Worm (Caenorhabditis elegans) whole organism, early embryonic: ENCODE measurements around the gene gpa-17.
"Not testable (repeated sequence)": the region's sequence is repeated elsewhere in the genome, so short reads cannot be mapped to it uniquely, and the experiment has no call there.

ENCODE experiments used
- B0310.2 ChIP-seq: sonication (generic microtip); optimal IDR thresholded peaks from 2 replicates; lab custom pipeline; 2016; ENCODE audit warnings: mild to moderate bottlenecking, missing genetic modification characterization, missing compliant biosample characterization
- ama-1 ChIP-seq: fragments of 150-350 bp; optimal IDR thresholded peaks from 2 replicates; lab custom pipeline; 2014
- ceh-36 ChIP-seq: sonication (generic microtip); optimal IDR thresholded peaks from 2 replicates; lab custom pipeline; 2016; ENCODE audit warnings: missing genetic modification characterization, inconsistent platforms, missing compliant biosample characterization
- flt-1 ChIP-seq: fragments of 200-800 bp; sonication (Bioruptor generic); IDR thresholded peaks from 2 replicates; pipeline ENCODE4 v1.3.6; 2022; ENCODE audit warnings: missing genetic modification characterization, missing compliant biosample characterization
- pes-1 ChIP-seq: fragments of 200-800 bp; sonication (Bioruptor generic); IDR thresholded peaks from 2 replicates; pipeline ENCODE4 v1.3.6; 2022; ENCODE audit warnings: missing genetic modification reagents, missing genetic modification characterization, missing compliant biosample characterization
- sea-1 ChIP-seq: fragments of 200-800 bp; sonication (Bioruptor generic); conservative IDR thresholded peaks from 2 replicates; pipeline ENCODE4 v1.3.6; 2022; ENCODE audit warnings: missing genetic modification characterization, missing compliant biosample characterization
- tbx-11 ChIP-seq: fragments of 200-800 bp; sonication (Bioruptor generic); IDR thresholded peaks from 2 replicates; pipeline ENCODE4 v1.3.6; 2022; ENCODE audit warnings: missing genetic modification characterization, missing compliant biosample characterization

ce11 chrIII:2563883-2564282 is 22.5 kb upstream of the gpa-17 start, which contains the start of gene Y54F10AM.11:
- TF ChIP-seq ama-1; flt-1; tbx-11; ceh-36 (tag; lab: Kevin White, UChicago); sea-1; B0310.2 (tag; lab: Kevin White, UChicago); pes-1: not testable (repeated sequence)
